Fruit fly (Drosophila melanogaster): Measurements from ENCODE around the gene CG6333.

The CG6333 gene

DNA sequence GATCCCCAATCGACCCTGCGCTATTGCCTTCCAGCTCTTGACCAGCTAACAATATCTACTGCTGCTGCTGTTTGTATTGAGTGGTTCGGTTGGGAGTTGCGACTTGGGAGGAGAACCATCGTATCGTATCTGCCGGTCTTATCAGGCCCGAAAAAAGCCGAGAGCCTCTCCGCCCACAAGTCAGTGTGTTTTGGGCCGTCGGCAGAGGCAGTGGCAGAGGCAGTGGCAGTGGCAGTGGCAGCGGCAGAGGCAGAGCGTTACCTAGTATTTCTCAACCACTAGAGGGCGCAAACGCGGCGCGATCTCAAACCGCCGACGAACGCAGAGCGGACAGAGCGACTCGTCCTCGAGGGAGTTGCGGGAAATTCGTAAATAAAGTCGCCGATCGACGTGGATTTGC lies 15.9 kb downstream of the CG6333 start, which contains the start of gene SecCl:
Gene SecCl, plus strand, starts transcription at position 18 of the 400 bp plus-strand sequence.
- TF ChIP-seq pan (optimal IDR thresholded peaks at IDR 0.05) (no peak), psq (optimal IDR thresholded peaks at IDR 0.05) (no peak), usp (GFP tag; optimal IDR thresholded peaks at IDR 0.05) (no peak), CG8478 (optimal IDR thresholded peaks at IDR 0.05) (no peak), EcR (GFP tag; optimal IDR thresholded peaks at IDR 0.05) (no peak), Dll (optimal IDR thresholded peaks at IDR 0.05) (no peak)

DNA sequence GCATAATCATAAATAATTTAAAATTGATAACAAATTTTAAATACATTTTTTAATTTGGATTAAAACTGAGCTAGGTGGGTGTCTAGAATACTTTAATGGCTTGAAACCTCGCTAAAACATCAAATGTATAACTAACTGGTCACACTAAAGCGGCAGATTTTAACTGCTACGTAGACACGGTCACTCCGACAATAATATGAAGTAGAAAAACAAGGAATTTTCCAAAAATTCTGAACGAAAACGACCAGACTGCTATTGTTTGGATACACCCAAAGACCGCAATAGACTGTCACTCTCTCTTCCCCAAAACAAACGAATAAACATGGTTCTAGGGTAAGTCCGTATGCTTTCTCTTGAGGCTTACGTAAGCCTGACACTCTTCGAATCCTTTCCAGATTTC lies 20.2 kb downstream of the CG6333 start, which contains the start of gene QIL1:
Gene QIL1, plus strand, starts transcription at position 142 of the 400 bp plus-strand sequence.
- TF ChIP-seq EcR (GFP tag; optimal IDR thresholded peaks at IDR 0.05) (no peak), CG8478 (optimal IDR thresholded peaks at IDR 0.05) (no peak), pan (optimal IDR thresholded peaks at IDR 0.05) (no peak), Dll (optimal IDR thresholded peaks at IDR 0.05) (no peak), usp (GFP tag; optimal IDR thresholded peaks at IDR 0.05) (no peak), psq (optimal IDR thresholded peaks at IDR 0.05) (no peak)

DNA sequence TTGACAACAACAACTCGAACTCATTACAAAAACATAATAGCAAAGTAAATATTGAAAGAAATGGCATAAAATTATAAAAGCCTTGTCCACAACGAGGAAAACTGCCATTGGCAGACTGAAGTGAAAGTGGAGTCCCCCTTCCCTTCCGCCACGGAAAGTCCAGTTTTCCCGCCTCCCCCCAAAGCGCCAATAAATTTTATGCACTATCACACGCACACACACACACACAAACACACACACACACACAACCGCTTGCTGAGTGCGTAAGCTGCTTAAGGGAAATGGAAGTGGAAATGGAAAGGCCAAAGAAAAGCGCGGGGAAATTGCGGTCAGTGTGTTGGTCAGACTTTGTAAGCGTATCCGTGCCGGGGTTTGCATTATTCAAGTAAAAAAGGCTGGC lies 23.6 kb downstream of the CG6333 start:
- no peak for TF ChIP-seq Dll (optimal IDR thresholded peaks at IDR 0.05)
- TF ChIP-seq CG8478 (optimal IDR thresholded peaks at IDR 0.05), result no peak
- no peak for TF ChIP-seq usp (GFP tag; optimal IDR thresholded peaks at IDR 0.05)
- TF ChIP-seq psq (optimal IDR thresholded peaks at IDR 0.05), result no peak
- TF ChIP-seq pan (optimal IDR thresholded peaks at IDR 0.05), result no peak
- TF ChIP-seq EcR (GFP tag; optimal IDR thresholded peaks at IDR 0.05), result no peak

- TF ChIP-seq CG8478 (optimal IDR thresholded peaks at IDR 0.05) (no peak), Dll (optimal IDR thresholded peaks at IDR 0.05) (no peak), usp (GFP tag; optimal IDR thresholded peaks at IDR 0.05) (no peak), pan (optimal IDR thresholded peaks at IDR 0.05) (no peak), psq (optimal IDR thresholded peaks at IDR 0.05) (no peak), EcR (GFP tag; optimal IDR thresholded peaks at IDR 0.05) (no peak)
Observed at dm6 chr3L:17461369-17462012, 24.5 kb downstream of the CG6333 start.

DNA sequence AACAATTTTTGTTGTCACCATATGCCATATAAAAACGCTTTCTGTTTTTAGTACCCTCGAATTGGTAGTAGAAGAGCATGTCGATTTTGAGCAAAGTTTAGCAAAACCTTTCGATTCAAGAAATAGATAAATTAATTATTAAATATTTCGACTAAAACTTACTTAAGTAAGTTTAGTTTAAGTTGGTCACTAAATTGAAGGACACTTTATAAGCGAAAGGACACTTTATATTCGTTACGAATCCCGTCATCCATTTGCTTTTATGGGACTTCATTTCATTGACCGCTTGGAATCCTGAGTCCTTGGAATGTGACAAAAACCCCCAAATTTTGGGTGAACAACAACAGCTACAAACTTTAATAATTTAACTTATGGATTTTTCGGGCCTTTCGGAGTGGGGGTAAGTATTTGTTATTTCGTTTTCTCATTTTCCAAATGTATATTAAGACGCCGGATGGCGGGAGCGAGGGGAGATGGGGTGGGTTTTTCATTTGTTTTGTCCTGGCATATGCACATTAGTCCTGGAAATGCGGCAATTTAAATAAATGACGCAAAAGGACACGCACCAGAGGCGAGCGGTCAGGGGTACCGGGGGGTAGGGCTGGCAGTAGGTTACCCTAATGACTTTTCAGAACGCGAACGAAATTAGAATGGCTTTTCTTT lies 27.0 kb downstream of the CG6333 start:
- TF ChIP-seq EcR (GFP tag; optimal IDR thresholded peaks at IDR 0.05) (no peak), usp (GFP tag; optimal IDR thresholded peaks at IDR 0.05) (no peak), psq (optimal IDR thresholded peaks at IDR 0.05) (no peak), CG8478 (optimal IDR thresholded peaks at IDR 0.05) (no peak), pan (optimal IDR thresholded peaks at IDR 0.05) (no peak), Dll (optimal IDR thresholded peaks at IDR 0.05) (no peak)

DNA sequence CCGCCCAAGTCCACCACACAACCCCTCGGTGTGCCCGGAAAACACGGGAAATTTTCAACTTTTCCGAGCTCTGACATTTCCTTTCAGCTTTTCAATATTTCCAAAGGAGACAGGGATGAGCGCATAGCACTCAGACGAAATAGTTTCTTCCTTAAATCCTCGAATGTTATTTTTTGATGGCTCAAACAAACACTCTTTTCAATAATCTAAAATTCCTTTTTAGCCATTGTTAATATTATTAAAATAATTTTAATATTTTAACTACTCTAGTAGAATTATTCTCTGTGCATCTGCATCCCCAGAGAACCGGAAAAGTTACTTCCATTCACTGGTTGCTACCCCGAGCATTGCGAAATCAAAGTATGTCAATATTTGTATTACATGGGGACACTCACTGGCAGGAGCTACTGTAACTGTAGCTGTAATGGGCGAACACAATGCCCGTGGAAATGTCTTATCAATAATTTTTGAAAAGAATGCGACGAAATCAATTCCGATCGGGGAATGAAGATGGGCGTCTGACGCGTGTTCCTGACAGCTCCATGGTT lies 28.3 kb downstream of the CG6333 start:
- TF ChIP-seq CG8478 (optimal IDR thresholded peaks at IDR 0.05) (no peak), usp (GFP tag; optimal IDR thresholded peaks at IDR 0.05) (no peak), EcR (GFP tag; optimal IDR thresholded peaks at IDR 0.05) (no peak), Dll (optimal IDR thresholded peaks at IDR 0.05) (no peak), pan (optimal IDR thresholded peaks at IDR 0.05) (no peak), psq (optimal IDR thresholded peaks at IDR 0.05) (no peak)

DNA sequence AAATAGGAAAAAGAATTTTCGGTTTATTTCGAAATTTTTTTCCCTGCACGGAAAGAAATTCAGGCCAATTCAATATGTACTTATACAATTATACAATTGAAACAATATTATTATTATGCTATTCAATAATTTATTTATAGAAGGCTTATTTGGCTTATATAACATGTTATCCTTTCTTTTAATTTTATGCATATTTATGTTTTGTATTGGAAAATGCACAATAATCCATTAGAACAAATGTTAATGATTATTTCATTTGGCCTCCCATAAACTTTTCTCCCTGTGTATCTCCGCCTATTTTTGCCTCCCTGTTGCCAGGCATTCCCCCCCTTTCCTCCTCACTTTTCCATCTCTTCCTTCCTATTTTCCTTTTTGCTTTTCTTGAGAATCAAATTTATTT lies 38.1 kb downstream of the CG6333 start:
- TF ChIP-seq CG8478 (optimal IDR thresholded peaks at IDR 0.05) (no peak), usp (GFP tag; optimal IDR thresholded peaks at IDR 0.05) (no peak), Dll (optimal IDR thresholded peaks at IDR 0.05) (no peak), psq (optimal IDR thresholded peaks at IDR 0.05) (no peak), pan (optimal IDR thresholded peaks at IDR 0.05) (no peak), EcR (GFP tag; optimal IDR thresholded peaks at IDR 0.05) (no peak)

DNA sequence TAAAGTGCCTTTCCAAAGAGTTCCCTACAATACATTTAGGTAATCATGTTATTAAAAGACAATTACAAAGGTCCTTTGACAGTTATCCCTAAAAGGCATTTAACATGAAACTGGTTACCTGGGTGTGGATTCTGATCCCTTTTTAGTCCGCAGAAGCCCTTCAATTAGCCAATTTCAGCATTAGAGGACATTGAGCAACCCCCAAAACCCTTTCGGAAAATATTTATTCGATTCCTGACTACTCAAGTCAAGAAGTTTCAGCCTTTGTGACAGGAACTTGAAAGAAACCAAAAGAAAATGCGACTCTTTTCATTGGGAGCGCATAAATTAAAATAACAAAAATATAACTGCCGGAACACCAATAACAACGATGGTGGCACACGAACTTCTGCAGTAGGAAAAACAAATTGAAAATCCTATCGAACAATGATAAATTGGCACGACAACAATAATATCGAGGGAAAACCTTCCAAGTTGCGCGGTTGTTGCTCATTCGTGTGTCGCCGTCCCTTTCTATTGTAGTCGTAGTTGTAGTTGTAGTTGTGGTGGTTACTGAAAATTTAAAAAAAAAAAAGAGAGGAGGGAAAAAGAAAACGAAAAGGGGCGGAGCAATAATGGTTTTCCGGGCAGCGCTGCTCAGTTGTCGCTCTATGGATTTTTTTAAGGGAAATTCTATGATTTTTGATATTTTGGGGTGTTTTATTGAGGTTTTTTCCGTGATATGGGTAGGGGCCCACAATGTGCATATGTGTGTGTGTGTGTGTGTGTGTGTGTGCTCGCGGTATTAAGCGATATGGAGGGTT lies 40.2 kb downstream of the CG6333 start:
- no peak for TF ChIP-seq EcR (GFP tag; optimal IDR thresholded peaks at IDR 0.05)

dm6 chr3L:17444569-17444968 lies 41.5 kb downstream of the CG6333 start:
- TF ChIP-seq Dll (optimal IDR thresholded peaks at IDR 0.05), result no peak
- no peak for TF ChIP-seq pan (optimal IDR thresholded peaks at IDR 0.05)
- TF ChIP-seq usp (GFP tag; optimal IDR thresholded peaks at IDR 0.05), result no peak
- no peak for TF ChIP-seq psq (optimal IDR thresholded peaks at IDR 0.05)
- TF ChIP-seq CG8478 (optimal IDR thresholded peaks at IDR 0.05), result no peak
- no peak for TF ChIP-seq EcR (GFP tag; optimal IDR thresholded peaks at IDR 0.05)

dm6 chr3L:17441602-17442001 lies 44.4 kb downstream of the CG6333 start:
- no peak for TF ChIP-seq pan (optimal IDR thresholded peaks at IDR 0.05)

dm6 chr3L:17438872-17439495 lies 47.0 kb downstream of the CG6333 start, which contains the start of gene CG18265:
TSS of gene CG18265 (plus strand) at chr3L:17439401.
- TF ChIP-seq usp (GFP tag; optimal IDR thresholded peaks at IDR 0.05) (no peak), EcR (GFP tag; optimal IDR thresholded peaks at IDR 0.05) (no peak), Dll (optimal IDR thresholded peaks at IDR 0.05) (no peak), pan (optimal IDR thresholded peaks at IDR 0.05) (no peak), psq (optimal IDR thresholded peaks at IDR 0.05) (no peak), CG8478 (optimal IDR thresholded peaks at IDR 0.05) (no peak)

Data from whole organism.